Worm (Caenorhabditis elegans) whole organism, early embryonic: ENCODE results near the gene ilcr-2.

Experiments
- B0310.2 ChIP-seq: sonication (generic microtip); optimal IDR thresholded peaks from 2 replicates; lab custom pipeline; 2016; ENCODE audit warnings: mild to moderate bottlenecking, missing genetic modification characterization, missing compliant biosample characterization
- F13C5.2 ChIP-seq: sonication (generic microtip); optimal IDR thresholded peaks from 2 replicates; lab custom pipeline; 2017; ENCODE audit warnings: mild to moderate bottlenecking, missing genetic modification characterization, inconsistent platforms, missing compliant biosample characterization
- aly-1 ChIP-seq: sonication (generic microtip); optimal IDR thresholded peaks from 2 replicates; lab custom pipeline; 2016; ENCODE audit warnings: missing genetic modification characterization, missing compliant biosample characterization
- ama-1 ChIP-seq: fragments of 150-350 bp; optimal IDR thresholded peaks from 2 replicates; lab custom pipeline; 2014
- ceh-13 ChIP-seq: fragments of 200-800 bp; sonication (Bioruptor generic); optimal IDR thresholded peaks from 2 replicates; lab custom pipeline; 2018; ENCODE audit warnings: mild to moderate bottlenecking, missing genetic modification characterization, missing compliant biosample characterization
- ceh-36 ChIP-seq: sonication (generic microtip); optimal IDR thresholded peaks from 2 replicates; lab custom pipeline; 2016; ENCODE audit warnings: missing genetic modification characterization, inconsistent platforms, missing compliant biosample characterization
- ets-7 ChIP-seq: sonication (generic microtip); optimal IDR thresholded peaks from 2 replicates; lab custom pipeline; 2016; ENCODE audit warnings: missing genotype, missing genetic modification characterization, missing compliant biosample characterization
- flt-1 ChIP-seq: fragments of 200-800 bp; sonication (Bioruptor generic); IDR thresholded peaks from 2 replicates; pipeline ENCODE4 v1.3.6; 2022; ENCODE audit warnings: missing genetic modification characterization, missing compliant biosample characterization
- hmbx-1 ChIP-seq: sonication (generic microtip); optimal IDR thresholded peaks from 2 replicates; lab custom pipeline; 2016; ENCODE audit warnings: mild to moderate bottlenecking, missing genetic modification characterization, missing compliant biosample characterization
- hmg-4 ChIP-seq: fragments of 200-800 bp; sonication (Bioruptor generic); optimal IDR thresholded peaks from 2 replicates; lab custom pipeline; 2018; ENCODE audit warnings: mild to moderate bottlenecking, missing genetic modification characterization, missing compliant biosample characterization
- hnd-1 ChIP-seq: sonication (generic microtip); optimal IDR thresholded peaks from 2 replicates; lab custom pipeline; 2016; ENCODE audit warnings: missing genetic modification characterization, missing compliant biosample characterization
- pes-1 ChIP-seq: fragments of 200-800 bp; sonication (Bioruptor generic); IDR thresholded peaks from 2 replicates; pipeline ENCODE4 v1.3.6; 2022; ENCODE audit warnings: missing genetic modification reagents, missing genetic modification characterization, missing compliant biosample characterization
- scrt-1 ChIP-seq: fragments of 200-800 bp; sonication (Bioruptor generic); IDR thresholded peaks from 2 replicates; pipeline ENCODE4 v1.3.6; 2022; ENCODE audit warnings: missing genetic modification characterization, missing compliant biosample characterization
- sea-1 ChIP-seq: fragments of 200-800 bp; sonication (Bioruptor generic); conservative IDR thresholded peaks from 2 replicates; pipeline ENCODE4 v1.3.6; 2022; ENCODE audit warnings: missing genetic modification characterization, missing compliant biosample characterization
- tbx-11 ChIP-seq: fragments of 200-800 bp; sonication (Bioruptor generic); IDR thresholded peaks from 2 replicates; pipeline ENCODE4 v1.3.6; 2022; ENCODE audit warnings: missing genetic modification characterization, missing compliant biosample characterization
- tbx-37 ChIP-seq: fragments of 200-800 bp; sonication (Bioruptor generic); conservative IDR thresholded peaks from 2 replicates; pipeline ENCODE4 v1.3.6; 2022; ENCODE audit warnings: missing genetic modification reagents, missing genetic modification characterization, missing compliant biosample characterization
- tra-4 ChIP-seq: sonication (generic microtip); optimal IDR thresholded peaks from 2 replicates; lab custom pipeline; 2017; ENCODE audit warnings: missing genetic modification characterization, missing compliant biosample characterization

The ilcr-2 gene

ce11 chrII:5515542-5515941, 40.5 kb downstream of the ilcr-2 start, which contains the start of gene ZK177.3:
Gene ZK177.3, plus strand, starts transcription at chrII:5515842.
- TF ChIP-seq ceh-36 (tag; lab: Kevin White, UChicago) (no peak), tbx-37 (GFP tag; lab: Robert Waterston, UW) (no peak), aly-1 (tag; lab: Kevin White, UChicago) (no peak), pes-1 (no peak), flt-1 (GFP tag; lab: Robert Waterston, UW) (no peak), ets-7 (tag; lab: Kevin White, UChicago) (no peak), sea-1 (GFP tag; lab: Robert Waterston, UW) (no peak), scrt-1 (GFP tag; lab: Robert Waterston, UW) (no peak), F13C5.2 (tag; lab: Kevin White, UChicago) (no peak), tbx-11 (no peak), hnd-1 (tag; lab: Kevin White, UChicago) (no peak)

- no peak for TF ChIP-seq tbx-11
- TF ChIP-seq ceh-36 (tag; lab: Kevin White, UChicago), result no peak
- TF ChIP-seq ets-7 (tag; lab: Kevin White, UChicago), result no peak
- no peak for TF ChIP-seq ama-1 (lab: Kevin White, UChicago)
- no peak for TF ChIP-seq hnd-1 (tag; lab: Kevin White, UChicago)
Observed at ce11 chrII:5517643-5518042, 42.6 kb downstream of the ilcr-2 start, which contains the start of gene ZK177.9. Gene ZK177.9, minus strand, starts transcription at chrII:5517743.

ce11 chrII:5518055-5518454, 43.0 kb downstream of the ilcr-2 start:
- TF ChIP-seq ceh-13 (GFP tag; lab: Kevin White, UChicago) (no peak), sea-1 (GFP tag; lab: Robert Waterston, UW) (no peak), hmbx-1 (tag; lab: Kevin White, UChicago) (no peak), ceh-36 (tag; lab: Kevin White, UChicago) (no peak), scrt-1 (GFP tag; lab: Robert Waterston, UW) (no peak), aly-1 (tag; lab: Kevin White, UChicago) (no peak), ama-1 (lab: Kevin White, UChicago) (no peak)

- no peak for TF ChIP-seq hnd-1 (tag; lab: Kevin White, UChicago)
Observed at ce11 chrII:5518910-5519309, 43.9 kb downstream of the ilcr-2 start, which contains the start of gene ZK177.2. Gene ZK177.2, plus strand, starts transcription at chrII:5519210.

ce11 chrII:5521411-5521810, 46.4 kb downstream of the ilcr-2 start, which contains the start of gene ZK177.12:
Gene ZK177.12, plus strand, starts transcription at chrII:5521711.
- TF ChIP-seq aly-1 (tag; lab: Kevin White, UChicago) (no peak), sea-1 (GFP tag; lab: Robert Waterston, UW) (no peak), ceh-13 (GFP tag; lab: Kevin White, UChicago) (no peak), ceh-36 (tag; lab: Kevin White, UChicago) (no peak), tra-4 (no peak), tbx-11 (no peak), hmbx-1 (tag; lab: Kevin White, UChicago) (no peak), ets-7 (tag; lab: Kevin White, UChicago) (no peak), flt-1 (GFP tag; lab: Robert Waterston, UW) (no peak), B0310.2 (no peak), F13C5.2 (tag; lab: Kevin White, UChicago) (no peak), ama-1 (lab: Kevin White, UChicago) (no peak), scrt-1 (GFP tag; lab: Robert Waterston, UW) (no peak)

ce11 chrII:5522637-5523036, 47.6 kb downstream of the ilcr-2 start, which contains the start of gene ZK177.11:
Gene ZK177.11, plus strand, starts transcription at chrII:5522937.
- TF ChIP-seq ceh-13 (GFP tag; lab: Kevin White, UChicago), result no peak
- TF ChIP-seq tbx-37 (GFP tag; lab: Robert Waterston, UW), result no peak
- no peak for TF ChIP-seq ama-1 (lab: Kevin White, UChicago)
- no peak for TF ChIP-seq hnd-1 (tag; lab: Kevin White, UChicago)
- TF ChIP-seq flt-1 (GFP tag; lab: Robert Waterston, UW), result no peak
- TF ChIP-seq hmbx-1 (tag; lab: Kevin White, UChicago), result no peak
- no peak for TF ChIP-seq B0310.2
- no peak for TF ChIP-seq sea-1 (GFP tag; lab: Robert Waterston, UW)
- no peak for TF ChIP-seq tbx-11

ce11 chrII:5525297-5525696, 50.3 kb downstream of the ilcr-2 start, which contains the start of gene tbx-35:
Gene tbx-35, minus strand, starts transcription at chrII:5525397.
- TF ChIP-seq ceh-13 (GFP tag; lab: Kevin White, UChicago) (no peak), sea-1 (GFP tag; lab: Robert Waterston, UW) (no peak), hmg-4 (no peak)

ce11 chrII:5527841-5528240, 52.8 kb downstream of the ilcr-2 start, which contains the start of gene ZK177.1:
Gene ZK177.1, plus strand, starts transcription at chrII:5528141.
- TF ChIP-seq sea-1 (GFP tag; lab: Robert Waterston, UW) (no peak), tbx-11 (no peak), flt-1 (GFP tag; lab: Robert Waterston, UW) (no peak), ceh-13 (GFP tag; lab: Kevin White, UChicago) (no peak), hmbx-1 (tag; lab: Kevin White, UChicago) (no peak), scrt-1 (GFP tag; lab: Robert Waterston, UW) (no peak), ets-7 (tag; lab: Kevin White, UChicago) (no peak), B0310.2 (no peak), ama-1 (lab: Kevin White, UChicago) (no peak), tra-4 (no peak), ceh-36 (tag; lab: Kevin White, UChicago) (no peak), F13C5.2 (tag; lab: Kevin White, UChicago) (no peak), tbx-37 (GFP tag; lab: Robert Waterston, UW) (no peak), hmg-4 (no peak), hnd-1 (tag; lab: Kevin White, UChicago) (no peak), aly-1 (tag; lab: Kevin White, UChicago) (no peak)
